Worm (Caenorhabditis elegans): ENCODE measurements around the gene rps-30.

The rps-30 gene

ce11 chrV:7781511-7781910 is 5.1 kb downstream of the rps-30 start, which contains the start of gene cyp-32A1:
TSS of gene cyp-32A1 (plus strand) at chrV:7781811.
- no peak for TF ChIP-seq dao-5 (tag; optimal IDR thresholded peaks at IDR 0.05)
- TF ChIP-seq him-1 (tag; optimal IDR thresholded peaks at IDR 0.05) = no peak
- no peak for TF ChIP-seq W03F9.2 (tag; optimal IDR thresholded peaks at IDR 0.05)

- TF ChIP-seq him-1 (tag; optimal IDR thresholded peaks at IDR 0.05) = no peak
- TF ChIP-seq W03F9.2 (tag; optimal IDR thresholded peaks at IDR 0.05) = no peak
- TF ChIP-seq dao-5 (tag; optimal IDR thresholded peaks at IDR 0.05) = no peak
Measured at ce11 chrV:7785117-7785516, 8.7 kb downstream of the rps-30 start, which contains the start of gene C26F1.1. TSS of gene C26F1.1 (plus strand) at chrV:7785417.

ce11 chrV:7785885-7786284 is 9.5 kb downstream of the rps-30 start:
- TF ChIP-seq dao-5 (tag; optimal IDR thresholded peaks at IDR 0.05) (no peak), him-1 (tag; optimal IDR thresholded peaks at IDR 0.05) (no peak), W03F9.2 (tag; optimal IDR thresholded peaks at IDR 0.05) (no peak)

ce11 chrV:7786639-7787038 is 10.3 kb downstream of the rps-30 start:
- no peak for TF ChIP-seq dao-5 (tag; optimal IDR thresholded peaks at IDR 0.05)
- TF ChIP-seq him-1 (tag; optimal IDR thresholded peaks at IDR 0.05) = no peak
- TF ChIP-seq W03F9.2 (tag; optimal IDR thresholded peaks at IDR 0.05) = no peak

- TF ChIP-seq dao-5 (tag; optimal IDR thresholded peaks at IDR 0.05) (no peak), him-1 (tag; optimal IDR thresholded peaks at IDR 0.05) (no peak), W03F9.2 (tag; optimal IDR thresholded peaks at IDR 0.05) (no peak)
Measured at ce11 chrV:7793067-7793466, 16.7 kb downstream of the rps-30 start, which contains the start of gene flp-21. TSS of gene flp-21 (plus strand) at chrV:7793367.

- TF ChIP-seq dao-5 (tag; optimal IDR thresholded peaks at IDR 0.05) = no peak
- no peak for TF ChIP-seq him-1 (tag; optimal IDR thresholded peaks at IDR 0.05)
- TF ChIP-seq W03F9.2 (tag; optimal IDR thresholded peaks at IDR 0.05) = no peak
Measured at ce11 chrV:7798079-7798478, 21.7 kb downstream of the rps-30 start, which contains the start of gene ZK742.7. TSS of gene ZK742.7 (plus strand) at chrV:7798379.

- TF ChIP-seq dao-5 (tag; optimal IDR thresholded peaks at IDR 0.05) (no peak), him-1 (tag; optimal IDR thresholded peaks at IDR 0.05) (no peak), W03F9.2 (tag; optimal IDR thresholded peaks at IDR 0.05) (no peak)
Measured at ce11 chrV:7803563-7803962, 27.2 kb downstream of the rps-30 start.

- TF ChIP-seq him-1 (tag; optimal IDR thresholded peaks at IDR 0.05) (no peak), dao-5 (tag; optimal IDR thresholded peaks at IDR 0.05) (no peak), W03F9.2 (tag; optimal IDR thresholded peaks at IDR 0.05) (no peak)
Measured at ce11 chrV:7804064-7804800, 27.9 kb downstream of the rps-30 start, which contains the start of gene uvs-1. TSS of gene uvs-1 (minus strand) at chrV:7804208.

- TF ChIP-seq W03F9.2 (tag; optimal IDR thresholded peaks at IDR 0.05) = no peak
- no peak for TF ChIP-seq dao-5 (tag; optimal IDR thresholded peaks at IDR 0.05)
- no peak for TF ChIP-seq him-1 (tag; optimal IDR thresholded peaks at IDR 0.05)
Measured at ce11 chrV:7804801-7805163, 28.4 kb downstream of the rps-30 start, which contains the start of gene xpo-1. TSS of gene xpo-1 (plus strand) at chrV:7805064.

- TF ChIP-seq dao-5 (tag; optimal IDR thresholded peaks at IDR 0.05) (no peak), him-1 (tag; optimal IDR thresholded peaks at IDR 0.05) (no peak), W03F9.2 (tag; optimal IDR thresholded peaks at IDR 0.05) (no peak)
Measured at ce11 chrV:7806629-7807028, 30.3 kb downstream of the rps-30 start.

ce11 chrV:7808444-7808843 is 32.1 kb downstream of the rps-30 start:
- TF ChIP-seq him-1 (tag; optimal IDR thresholded peaks at IDR 0.05) = no peak
- TF ChIP-seq W03F9.2 (tag; optimal IDR thresholded peaks at IDR 0.05) = no peak
- TF ChIP-seq dao-5 (tag; optimal IDR thresholded peaks at IDR 0.05) = no peak

ce11 chrV:7809320-7810256 is 33.2 kb downstream of the rps-30 start, which contains the start of gene ZK742.3:
TSS of gene ZK742.3 (minus strand) at chrV:7809912.
- TF ChIP-seq dao-5 (tag; optimal IDR thresholded peaks at IDR 0.05) (no peak), W03F9.2 (tag; optimal IDR thresholded peaks at IDR 0.05) (no peak), him-1 (tag; optimal IDR thresholded peaks at IDR 0.05) (no peak)

ce11 chrV:7810591-7810990 is 34.2 kb downstream of the rps-30 start:
- TF ChIP-seq dao-5 (tag; optimal IDR thresholded peaks at IDR 0.05) = no peak

- TF ChIP-seq W03F9.2 (tag; optimal IDR thresholded peaks at IDR 0.05) (no peak), him-1 (tag; optimal IDR thresholded peaks at IDR 0.05) (no peak), dao-5 (tag; optimal IDR thresholded peaks at IDR 0.05) (no peak)
Measured at ce11 chrV:7811758-7812157, 35.4 kb downstream of the rps-30 start, which contains the start of gene ZK742.4. TSS of gene ZK742.4 (minus strand) at chrV:7811792.
